Fruit fly (Drosophila melanogaster) S2 (cell line): Measurements from ENCODE around the gene CG13625.

ENCODE experiments used
- CG8478 ChIP-seq: fragments of >200 bp; optimal IDR thresholded peaks from 2 replicates; lab custom pipeline; 2018
- CTCF ChIP-seq, 2 experiments: fragments of >200 bp; optimal IDR thresholded peaks; 2 replicates each; lab custom pipeline; 2018

- TF ChIP-seq CTCF (optimal IDR thresholded peaks at IDR 0.05; lab: Kevin White, UChicago): no peak
- no peak for TF ChIP-seq CG8478 (lab: Kevin White, UChicago)
Observed at dm6 chr3R:24595330-24596114, 10.6 kb upstream of the CG13625 start.
